Worm (Caenorhabditis elegans): ENCODE measurements around the gene F58E1.13.

Gene F58E1.13

DNA sequence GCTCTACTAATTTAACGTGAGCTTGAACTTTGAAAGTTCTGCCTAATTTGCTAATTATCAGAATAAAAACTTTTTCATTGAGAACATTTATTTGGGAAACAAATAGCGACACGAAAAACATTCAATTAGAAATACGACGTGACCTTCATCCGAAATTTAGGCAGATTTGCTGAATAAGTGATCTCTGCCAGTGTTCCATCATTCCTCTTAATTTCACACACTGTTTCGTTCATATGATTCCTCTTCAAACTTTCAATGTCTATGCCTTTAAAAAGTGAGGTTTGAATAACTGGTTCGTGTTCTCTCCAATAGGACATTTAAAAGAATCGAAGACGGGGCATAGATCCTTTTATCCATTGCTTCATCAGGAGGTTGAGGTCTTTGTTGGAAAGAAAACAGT lies 45.2 kb downstream of the F58E1.13 start, which contains the start of gene fbxb-20:
fbxb-20 (minus strand) TSS at position 101 of the 400 bp plus-strand sequence.
- no peak for TF ChIP-seq ceh-62 (tag; optimal IDR thresholded peaks at IDR 0.05)

DNA sequence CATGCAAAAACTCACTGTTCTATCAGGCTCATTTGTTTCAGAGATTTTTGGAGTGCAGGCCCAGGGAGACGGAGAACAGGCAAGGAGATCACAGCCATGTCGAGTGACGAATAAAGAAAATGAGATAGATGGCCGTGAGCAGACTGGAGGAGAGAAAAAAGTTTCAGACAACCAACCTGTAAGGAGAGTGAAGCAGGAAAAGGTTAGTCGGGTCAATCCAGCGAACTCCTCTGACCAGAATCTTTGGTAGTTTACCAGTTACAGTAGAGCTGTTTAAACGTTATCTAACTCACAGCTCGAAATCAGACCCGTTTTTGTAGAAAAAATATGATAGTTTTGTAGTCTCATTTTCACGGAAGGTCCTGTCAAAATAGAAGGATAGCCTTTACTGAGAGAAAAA lies 46.9 kb downstream of the F58E1.13 start, which contains the start of gene fbxb-21:
fbxb-21 (minus strand) TSS at position 101 of the 400 bp plus-strand sequence.
- TF ChIP-seq Y105C5A.15 (GFP tag; IDR thresholded peaks at IDR 0.05) (no peak), T26A8.4 (GFP tag; IDR thresholded peaks at IDR 0.05) (no peak), mdl-1 (tag; optimal IDR thresholded peaks at IDR 0.05) (no peak), mep-1 (tag; optimal IDR thresholded peaks at IDR 0.05) (no peak), nhr-102 (tag; optimal IDR thresholded peaks at IDR 0.05) (no peak), zag-1 (tag; optimal IDR thresholded peaks at IDR 0.05) (no peak), fos-1 (tag; optimal IDR thresholded peaks at IDR 0.05) (no peak), jun-1 (tag; optimal IDR thresholded peaks at IDR 0.05) (no peak), snpc-4 (tag; optimal IDR thresholded peaks at IDR 0.05) (no peak), duxl-1 (tag; optimal IDR thresholded peaks at IDR 0.05; ENCODE audit: poor library complexity) (no peak), ztf-11 (tag; optimal IDR thresholded peaks at IDR 0.05) (no peak), mdt-29 (GFP tag; IDR thresholded peaks at IDR 0.05) (no peak)

DNA sequence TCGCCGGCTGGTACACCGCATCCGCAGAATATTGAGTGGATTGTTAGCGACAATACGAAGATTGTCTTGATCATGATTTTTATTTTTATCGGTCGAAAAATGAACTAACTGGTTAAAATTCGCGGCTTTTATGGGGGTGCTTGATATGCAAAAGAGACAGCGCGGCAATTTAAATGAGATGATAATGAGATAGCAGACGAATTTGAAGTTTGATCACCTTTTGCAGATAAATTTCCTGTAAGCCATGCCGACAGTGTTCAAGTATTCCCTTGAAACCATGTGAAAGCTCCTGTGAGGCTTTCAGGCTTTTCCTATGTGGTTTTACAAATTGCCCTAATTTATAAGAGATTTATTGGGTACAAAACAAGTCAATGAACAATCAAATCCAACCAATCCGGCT lies 49.5 kb downstream of the F58E1.13 start, which contains the start of gene ZC204.17:
ZC204.17 (minus strand) TSS at position 101 of the 400 bp plus-strand sequence.
- TF ChIP-seq hlh-30 (tag; optimal IDR thresholded peaks at IDR 0.05; ENCODE audit: insufficient read depth) = no peak

DNA sequence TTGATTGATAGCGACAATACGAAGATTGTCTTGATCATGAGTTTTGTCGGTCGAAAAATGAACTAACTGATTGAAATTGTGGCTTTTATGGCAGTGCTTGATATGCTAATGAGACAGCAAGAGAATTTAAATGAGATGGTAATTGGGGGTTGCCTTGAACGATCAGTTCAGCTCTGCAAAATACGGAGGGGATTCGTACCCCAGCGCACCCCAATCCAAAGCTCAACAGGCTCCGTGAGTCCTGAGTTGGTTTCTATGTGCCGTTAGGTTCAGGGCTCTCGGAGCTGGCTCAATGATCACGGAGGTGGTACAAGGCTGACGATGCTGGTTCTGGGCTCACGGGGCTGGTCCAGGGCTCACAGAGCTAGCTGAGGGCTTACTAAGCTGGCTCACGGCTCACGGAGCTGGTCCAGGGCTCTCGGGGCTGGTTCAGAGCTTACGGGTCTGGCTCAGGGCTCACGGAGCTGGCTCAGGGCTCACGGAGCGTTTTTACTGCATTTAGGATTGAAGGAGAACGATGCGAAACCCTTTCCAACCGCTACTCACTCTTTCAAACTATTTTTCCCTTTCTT lies 50.8 kb downstream of the F58E1.13 start, which contains the start of gene ZC204.6:
ZC204.6 (minus strand) TSS at position 51 of the 572 bp plus-strand sequence.
- peak; percentile 42 for TF ChIP-seq aha-1 (tag)
- TF ChIP-seq zfp-2 (tag; optimal IDR thresholded peaks at IDR 0.05) = no peak
- no peak for TF ChIP-seq ceh-44 (GFP tag; IDR thresholded peaks at IDR 0.05)
- TF ChIP-seq egl-43 (GFP tag; IDR thresholded peaks at IDR 0.05) = 0 out of 2 replicates have a peak, but pooled peaks have one; percentile 27
- peak; percentile 93 for TF ChIP-seq set-16 (GFP tag; IDR thresholded peaks at IDR 0.05)

Measured in whole organism, L4 larva.